Worm (Caenorhabditis elegans): Measurements from ENCODE around the gene M02D8.5.

M02D8.5 gene

ce11 chrX:8786687-8787086 is 25.3 kb upstream of the M02D8.5 start:
- TF ChIP-seq tbx-37 (GFP tag; conservative IDR thresholded peaks at IDR 0.05) (no peak), ama-1 (optimal IDR thresholded peaks at IDR 0.05) (no peak), hmg-4 (GFP tag; optimal IDR thresholded peaks at IDR 0.05) (no peak), aly-1 (tag; optimal IDR thresholded peaks at IDR 0.05) (no peak), sea-1 (GFP tag; conservative IDR thresholded peaks at IDR 0.05) (no peak), tra-4 (tag; optimal IDR thresholded peaks at IDR 0.05) (no peak), pes-1 (GFP tag; IDR thresholded peaks at IDR 0.05) (no peak), hnd-1 (tag; optimal IDR thresholded peaks at IDR 0.05) (no peak), tbx-11 (GFP tag; IDR thresholded peaks at IDR 0.05) (no peak), F13C5.2 (tag; optimal IDR thresholded peaks at IDR 0.05) (no peak), ceh-13 (GFP tag; optimal IDR thresholded peaks at IDR 0.05) (no peak), B0310.2 (tag; optimal IDR thresholded peaks at IDR 0.05) (no peak), scrt-1 (GFP tag; IDR thresholded peaks at IDR 0.05) (no peak), hmbx-1 (tag; optimal IDR thresholded peaks at IDR 0.05) (no peak), flt-1 (GFP tag; IDR thresholded peaks at IDR 0.05) (no peak), ceh-36 (tag; optimal IDR thresholded peaks at IDR 0.05) (no peak), ets-7 (tag; optimal IDR thresholded peaks at IDR 0.05) (no peak)

- no peak for TF ChIP-seq tbx-11 (GFP tag; IDR thresholded peaks at IDR 0.05)
- TF ChIP-seq aly-1 (tag; optimal IDR thresholded peaks at IDR 0.05) = no peak
These were observed 22.8 kb upstream of the M02D8.5 start, which contains the start of gene ZK721.3 for ce11 chrX:8784234-8784633. Gene ZK721.3, plus strand, starts transcription at chrX:8784534.

- TF ChIP-seq tbx-11 (GFP tag; IDR thresholded peaks at IDR 0.05) (no peak), scrt-1 (GFP tag; IDR thresholded peaks at IDR 0.05) (no peak), hmg-4 (GFP tag; optimal IDR thresholded peaks at IDR 0.05) (no peak), aly-1 (tag; optimal IDR thresholded peaks at IDR 0.05) (no peak), ets-7 (tag; optimal IDR thresholded peaks at IDR 0.05) (no peak), F13C5.2 (tag; optimal IDR thresholded peaks at IDR 0.05) (no peak), sea-1 (GFP tag; conservative IDR thresholded peaks at IDR 0.05) (no peak), ceh-36 (tag; optimal IDR thresholded peaks at IDR 0.05) (no peak), tbx-37 (GFP tag; conservative IDR thresholded peaks at IDR 0.05) (no peak), B0310.2 (tag; optimal IDR thresholded peaks at IDR 0.05) (no peak), flt-1 (GFP tag; IDR thresholded peaks at IDR 0.05) (no peak), tra-4 (tag; optimal IDR thresholded peaks at IDR 0.05) (no peak), hmbx-1 (tag; optimal IDR thresholded peaks at IDR 0.05) (no peak), ama-1 (optimal IDR thresholded peaks at IDR 0.05) (no peak), pes-1 (GFP tag; IDR thresholded peaks at IDR 0.05) (no peak)
These were observed 17.2 kb upstream of the M02D8.5 start, which contains the start of gene ZK721.4 for ce11 chrX:8778558-8778957. Gene ZK721.4, plus strand, starts transcription at chrX:8778858.

- TF ChIP-seq flt-1 (GFP tag; IDR thresholded peaks at IDR 0.05) (no peak), hmbx-1 (tag; optimal IDR thresholded peaks at IDR 0.05) (no peak), ceh-36 (tag; optimal IDR thresholded peaks at IDR 0.05) (no peak), tbx-37 (GFP tag; conservative IDR thresholded peaks at IDR 0.05) (no peak), ceh-13 (GFP tag; optimal IDR thresholded peaks at IDR 0.05) (no peak), sea-1 (GFP tag; conservative IDR thresholded peaks at IDR 0.05) (no peak), tbx-11 (GFP tag; IDR thresholded peaks at IDR 0.05) (no peak), aly-1 (tag; optimal IDR thresholded peaks at IDR 0.05) (no peak), hnd-1 (tag; optimal IDR thresholded peaks at IDR 0.05) (no peak)
These were observed 8.9 kb upstream of the M02D8.5 start for ce11 chrX:8770316-8770715.

- TF ChIP-seq ceh-36 (tag; optimal IDR thresholded peaks at IDR 0.05) = no peak
- no peak for TF ChIP-seq hmbx-1 (tag; optimal IDR thresholded peaks at IDR 0.05)
- TF ChIP-seq B0310.2 (tag; optimal IDR thresholded peaks at IDR 0.05) = no peak
- no peak for TF ChIP-seq tbx-11 (GFP tag; IDR thresholded peaks at IDR 0.05)
- TF ChIP-seq pes-1 (GFP tag; IDR thresholded peaks at IDR 0.05) = no peak
- no peak for TF ChIP-seq tra-4 (tag; optimal IDR thresholded peaks at IDR 0.05)
- no peak for TF ChIP-seq aly-1 (tag; optimal IDR thresholded peaks at IDR 0.05)
- no peak for TF ChIP-seq hnd-1 (tag; optimal IDR thresholded peaks at IDR 0.05)
- no peak for TF ChIP-seq F13C5.2 (tag; optimal IDR thresholded peaks at IDR 0.05)
- TF ChIP-seq ets-7 (tag; optimal IDR thresholded peaks at IDR 0.05) = no peak
- TF ChIP-seq ceh-13 (GFP tag; optimal IDR thresholded peaks at IDR 0.05) = no peak
- no peak for TF ChIP-seq hmg-4 (GFP tag; optimal IDR thresholded peaks at IDR 0.05)
- TF ChIP-seq scrt-1 (GFP tag; IDR thresholded peaks at IDR 0.05) = no peak
- TF ChIP-seq tbx-37 (GFP tag; conservative IDR thresholded peaks at IDR 0.05) = no peak
- TF ChIP-seq ama-1 (optimal IDR thresholded peaks at IDR 0.05) = no peak
- TF ChIP-seq sea-1 (GFP tag; conservative IDR thresholded peaks at IDR 0.05) = no peak
These were observed 2.6 kb upstream of the M02D8.5 start for ce11 chrX:8764044-8764443.

ce11 chrX:8763607-8764006 is 2.2 kb upstream of the M02D8.5 start, which contains the start of gene zig-12:
Gene zig-12, plus strand, starts transcription at chrX:8763907.
- TF ChIP-seq ceh-13 (GFP tag; optimal IDR thresholded peaks at IDR 0.05) = no peak

ce11 chrX:8762927-8763326 is 1.5 kb upstream of the M02D8.5 start:
- no peak for TF ChIP-seq flt-1 (GFP tag; IDR thresholded peaks at IDR 0.05)
- TF ChIP-seq hmg-4 (GFP tag; optimal IDR thresholded peaks at IDR 0.05) = no peak
- TF ChIP-seq tra-4 (tag; optimal IDR thresholded peaks at IDR 0.05) = no peak
- no peak for TF ChIP-seq pes-1 (GFP tag; IDR thresholded peaks at IDR 0.05)
- TF ChIP-seq ets-7 (tag; optimal IDR thresholded peaks at IDR 0.05) = no peak
- no peak for TF ChIP-seq hmbx-1 (tag; optimal IDR thresholded peaks at IDR 0.05)

- no peak for TF ChIP-seq hmg-4 (GFP tag; optimal IDR thresholded peaks at IDR 0.05)
- no peak for TF ChIP-seq B0310.2 (tag; optimal IDR thresholded peaks at IDR 0.05)
- TF ChIP-seq tbx-11 (GFP tag; IDR thresholded peaks at IDR 0.05) = no peak
- TF ChIP-seq hnd-1 (tag; optimal IDR thresholded peaks at IDR 0.05) = no peak
- no peak for TF ChIP-seq F13C5.2 (tag; optimal IDR thresholded peaks at IDR 0.05)
- TF ChIP-seq ceh-36 (tag; optimal IDR thresholded peaks at IDR 0.05) = no peak
- no peak for TF ChIP-seq ceh-13 (GFP tag; optimal IDR thresholded peaks at IDR 0.05)
- no peak for TF ChIP-seq tra-4 (tag; optimal IDR thresholded peaks at IDR 0.05)
- no peak for TF ChIP-seq hmbx-1 (tag; optimal IDR thresholded peaks at IDR 0.05)
- no peak for TF ChIP-seq scrt-1 (GFP tag; IDR thresholded peaks at IDR 0.05)
- no peak for TF ChIP-seq pes-1 (GFP tag; IDR thresholded peaks at IDR 0.05)
- no peak for TF ChIP-seq ama-1 (optimal IDR thresholded peaks at IDR 0.05)
- TF ChIP-seq tbx-37 (GFP tag; conservative IDR thresholded peaks at IDR 0.05) = no peak
- TF ChIP-seq aly-1 (tag; optimal IDR thresholded peaks at IDR 0.05) = no peak
- no peak for TF ChIP-seq sea-1 (GFP tag; conservative IDR thresholded peaks at IDR 0.05)
These were observed 337 bp downstream of the M02D8.5 start for ce11 chrX:8761060-8761459.

Measured in whole organism, early embryonic.